Fruit fly (Drosophila melanogaster) whole organism, embryonic: ENCODE measurements around the gene ca.
A peak's percentile ranks its signal among the peaks of the same experiment; 100 is the strongest.

Experiments
- CG2120 ChIP-seq: fragments of 200-800 bp; sonication (Bioruptor generic); optimal IDR thresholded peaks from 3 replicates; lab custom pipeline; 2016; ENCODE audit warnings: missing biosample characterization, missing genetic modification characterization
- CG7745 ChIP-seq: fragments of 200-800 bp; sonication (Bioruptor generic); optimal IDR thresholded peaks from 2 replicates; lab custom pipeline; 2018; ENCODE audit warnings: missing biosample characterization, mild to moderate bottlenecking, missing genetic modification characterization, moderate library complexity
- Deaf1 ChIP-seq: fragments of 200-800 bp; optimal IDR thresholded peaks from 3 replicates; lab custom pipeline; 2019; ENCODE audit warnings: missing biosample characterization, mild to moderate bottlenecking, missing genetic modification characterization, moderate library complexity
- PHDP ChIP-seq: fragments of 200-800 bp; sonication (Bioruptor generic); optimal IDR thresholded peaks from 3 replicates; lab custom pipeline; 2018; ENCODE audit warnings: missing biosample characterization, mild to moderate bottlenecking, missing genetic modification characterization, moderate library complexity
- ab ChIP-seq: fragments of 200-800 bp; sonication (Bioruptor generic); optimal IDR thresholded peaks from 2 replicates; lab custom pipeline; 2016; ENCODE audit warnings: missing biosample characterization, missing genetic modification characterization
- fd102C ChIP-seq: fragments of 200-800 bp; sonication (Bioruptor generic); optimal IDR thresholded peaks from 2 replicates; lab custom pipeline; 2018; ENCODE audit warnings: missing biosample characterization, mild to moderate bottlenecking, missing genetic modification characterization, moderate library complexity
- trem ChIP-seq: fragments of 200-800 bp; optimal IDR thresholded peaks from 3 replicates; lab custom pipeline; 2019; ENCODE audit warnings: missing biosample characterization, mild to moderate bottlenecking, missing genetic modification characterization, moderate library complexity
- ttk ChIP-seq: fragments of 200-800 bp; sonication (Bioruptor generic); IDR thresholded peaks from 2 replicates; pipeline ENCODE4 v2.1.2; 2022; ENCODE audit warnings: missing biosample characterization, missing genetic modification characterization

dm6 chr3R:29834759-29835709 is 28.4 kb downstream of the ca start, which contains the start of gene Atg16:
- TF ChIP-seq ab (GFP tag; lab: Kevin White, UChicago) (no peak), ttk (GFP tag; lab: Robert Waterston, UW) (no peak), CG2120 (GFP tag; lab: Kevin White, UChicago) (peak; percentile 36), trem (tag; lab: Kevin White, UChicago) (no peak), CG7745 (no peak), Deaf1 (tag; lab: Kevin White, UChicago) (no peak), fd102C (GFP tag; lab: Kevin White, UChicago) (no peak), PHDP (tag; lab: Kevin White, UChicago) (no peak)
